Fruit fly (Drosophila melanogaster) whole organism, embryonic: Measurements from ENCODE around the gene CG12728.

Experiments used
- Atf-2 ChIP-seq: fragments of 200-800 bp; sonication (Bioruptor generic); optimal IDR thresholded peaks from 2 replicates; lab custom pipeline; 2016; ENCODE audit warnings: missing biosample characterization, missing genetic modification characterization
- B-H1 ChIP-seq: fragments of 200-800 bp; sonication (Bioruptor generic); IDR thresholded peaks from 3 replicates; pipeline ENCODE4 v1.3.6; 2022; ENCODE audit warnings: missing biosample characterization, missing genetic modification characterization
- Blimp-1 ChIP-seq: fragments of 200-800 bp; sonication (Bioruptor generic); optimal IDR thresholded peaks from 3 replicates; lab custom pipeline; 2018; ENCODE audit warnings: missing biosample characterization, missing genetic modification characterization, mild to moderate bottlenecking, moderate library complexity, missing genetic modification reagents
- CG1024 ChIP-seq: fragments of 200-800 bp; sonication (Bioruptor generic); IDR thresholded peaks from 2 replicates; pipeline ENCODE4 v1.3.6; 2022; ENCODE audit warnings: missing biosample characterization, missing genetic modification characterization
- CG10565 ChIP-seq: fragments of 200-800 bp; sonication (Bioruptor generic); optimal IDR thresholded peaks from 3 replicates; lab custom pipeline; 2016; ENCODE audit warnings: missing biosample characterization, mild to moderate bottlenecking, missing genetic modification characterization
- CG10654 ChIP-seq: fragments of 200-800 bp; sonication (Bioruptor generic); optimal IDR thresholded peaks from 2 replicates; lab custom pipeline; 2016; ENCODE audit warnings: missing biosample characterization, missing genetic modification characterization
- CG12299 ChIP-seq: fragments of 200-800 bp; sonication (Bioruptor generic); optimal IDR thresholded peaks from 2 replicates; lab custom pipeline; 2018; ENCODE audit warnings: missing biosample characterization, mild to moderate bottlenecking, missing genetic modification characterization
- CG1233 ChIP-seq: fragments of 200-800 bp; sonication (Bioruptor generic); optimal IDR thresholded peaks from 4 replicates; lab custom pipeline; 2018; ENCODE audit warnings: missing biosample characterization, mild to moderate bottlenecking, missing genetic modification characterization
- CG14860 ChIP-seq: fragments of 200-800 bp; sonication (Bioruptor generic); IDR thresholded peaks from 3 replicates; pipeline ENCODE4 v1.3.6; 2022; ENCODE audit warnings: missing biosample characterization, missing genetic modification characterization; ENCODE audit not compliant: partially characterized antibody
- CG15011 ChIP-seq: fragments of 200-800 bp; sonication (Bioruptor generic); optimal IDR thresholded peaks from 3 replicates; lab custom pipeline; 2018; ENCODE audit warnings: missing biosample characterization, mild to moderate bottlenecking, missing genetic modification characterization
- CG16863 ChIP-seq: fragments of 200-800 bp; sonication (Bioruptor generic); optimal IDR thresholded peaks from 3 replicates; lab custom pipeline; 2016; ENCODE audit warnings: missing biosample characterization, missing genetic modification characterization
- CG17186 ChIP-seq: fragments of 200-800 bp; sonication (Bioruptor generic); optimal IDR thresholded peaks from 3 replicates; lab custom pipeline; 2017; ENCODE audit warnings: missing biosample characterization, missing genetic modification reagents, missing genetic modification characterization
- CG17385 ChIP-seq: fragments of 200-800 bp; sonication (Bioruptor generic); optimal IDR thresholded peaks from 3 replicates; lab custom pipeline; 2018; ENCODE audit warnings: missing biosample characterization, mild to moderate bottlenecking, missing genetic modification characterization
- CG17612 ChIP-seq: fragments of 200-800 bp; sonication (Bioruptor generic); IDR thresholded peaks from 2 replicates; pipeline ENCODE4 v1.3.6; 2022; ENCODE audit warnings: missing biosample characterization, missing genetic modification characterization
- CG1792 ChIP-seq: fragments of 200-800 bp; sonication (Bioruptor generic); optimal IDR thresholded peaks from 2 replicates; lab custom pipeline; 2016; ENCODE audit warnings: missing biosample characterization, missing genetic modification characterization
- CG43689 ChIP-seq: fragments of 200-800 bp; sonication (Bioruptor generic); IDR thresholded peaks from 2 replicates; pipeline ENCODE4 v1.3.6; 2022; ENCODE audit warnings: missing biosample characterization, missing genetic modification characterization
- CG6854 ChIP-seq: fragments of 200-800 bp; sonication (Bioruptor generic); optimal IDR thresholded peaks from 3 replicates; lab custom pipeline; 2017; ENCODE audit warnings: missing biosample characterization, mild to moderate bottlenecking, missing genetic modification characterization
- CG7357 ChIP-seq: fragments of 200-800 bp; sonication (Bioruptor generic); IDR thresholded peaks from 3 replicates; pipeline ENCODE4 v1.3.6; 2022; ENCODE audit warnings: missing biosample characterization, missing genetic modification characterization
- CG8359 ChIP-seq: fragments of 200-800 bp; sonication (Bioruptor generic); optimal IDR thresholded peaks from 2 replicates; lab custom pipeline; 2017; ENCODE audit warnings: missing biosample characterization, mild to moderate bottlenecking, missing genetic modification characterization, borderline replicate concordance
- CHES-1-like ChIP-seq: fragments of 200-800 bp; sonication (Bioruptor generic); optimal IDR thresholded peaks from 2 replicates; lab custom pipeline; 2016; ENCODE audit warnings: missing biosample characterization, missing genetic modification characterization
- Dad ChIP-seq: fragments of 200-800 bp; sonication (Bioruptor generic); optimal IDR thresholded peaks from 3 replicates; lab custom pipeline; 2016; ENCODE audit warnings: missing biosample characterization, missing genetic modification characterization
- Deaf1 ChIP-seq: fragments of 200-800 bp; optimal IDR thresholded peaks from 3 replicates; lab custom pipeline; 2019; ENCODE audit warnings: missing biosample characterization, mild to moderate bottlenecking, missing genetic modification characterization, moderate library complexity
- Dek ChIP-seq: fragments of 200-800 bp; sonication (Bioruptor generic); optimal IDR thresholded peaks from 3 replicates; lab custom pipeline; 2019; ENCODE audit warnings: missing biosample characterization, mild to moderate bottlenecking, missing genetic modification characterization, moderate library complexity
- Ets97D ChIP-seq: fragments of 200-800 bp; sonication (Bioruptor generic); optimal IDR thresholded peaks from 3 replicates; lab custom pipeline; 2016; ENCODE audit warnings: missing biosample characterization, missing genetic modification characterization
- Hmr ChIP-seq: fragments of 200-800 bp; sonication (Bioruptor generic); optimal IDR thresholded peaks from 3 replicates; lab custom pipeline; 2017; ENCODE audit warnings: mild to moderate bottlenecking, missing biosample characterization, missing genetic modification reagents, missing genetic modification characterization
- Med ChIP-seq: fragments of 200-800 bp; sonication (Bioruptor generic); peaks from one replicate; lab custom pipeline; 2016; ENCODE audit warnings: missing biosample characterization, missing genetic modification characterization, mild to moderate bottlenecking, inconsistent platforms, moderate library complexity
- NC2β ChIP-seq: fragments of 200-800 bp; sonication (Bioruptor generic); optimal IDR thresholded peaks from 2 replicates; lab custom pipeline; 2016; ENCODE audit warnings: missing biosample characterization, missing genetic modification characterization
- Opbp ChIP-seq: fragments of 200-800 bp; sonication (Bioruptor generic); IDR thresholded peaks from 3 replicates; pipeline ENCODE4 v1.3.6; 2022; ENCODE audit warnings: missing biosample characterization, missing genetic modification characterization; ENCODE audit not compliant: partially characterized antibody
- Optix ChIP-seq: fragments of 200-800 bp; sonication (Bioruptor generic); IDR thresholded peaks from 3 replicates; pipeline ENCODE4 v1.3.6; 2022; ENCODE audit warnings: missing biosample characterization, missing genetic modification characterization
- Poxn ChIP-seq: fragments of 200-800 bp; sonication (Bioruptor generic); IDR thresholded peaks from 2 replicates; pipeline ENCODE4 v1.3.6; 2022; ENCODE audit warnings: missing biosample characterization, missing genetic modification characterization
- Rfx ChIP-seq: fragments of 200-800 bp; sonication (Bioruptor generic); IDR thresholded peaks from 2 replicates; pipeline ENCODE4 v1.3.6; 2022; ENCODE audit warnings: missing biosample characterization, missing genetic modification characterization
- dmrt11E ChIP-seq: fragments of 200-800 bp; sonication (Bioruptor generic); optimal IDR thresholded peaks from 3 replicates; lab custom pipeline; 2018; ENCODE audit warnings: missing biosample characterization, mild to moderate bottlenecking, missing genetic modification characterization, moderate library complexity
- insv ChIP-seq, 2 experiments: fragments of 200-800 bp; sonication (Bioruptor generic); optimal IDR thresholded peaks; 3 replicates each; lab custom pipeline; 2016 to 2018; ENCODE audit warnings: missing biosample characterization in 2 of 2, missing genetic modification characterization in 2 of 2
- jing ChIP-seq: fragments of 200-800 bp; sonication (Bioruptor generic); optimal IDR thresholded peaks from 2 replicates; lab custom pipeline; 2018; ENCODE audit warnings: missing biosample characterization, mild to moderate bottlenecking, missing genetic modification characterization
- kah ChIP-seq: fragments of 200-800 bp; sonication (Bioruptor generic); optimal IDR thresholded peaks from 2 replicates; lab custom pipeline; 2018; ENCODE audit warnings: missing biosample characterization, mild to moderate bottlenecking, missing genetic modification characterization
- ken ChIP-seq: fragments of 200-800 bp; sonication (Bioruptor generic); IDR thresholded peaks from 3 replicates; pipeline ENCODE4 v1.3.6; 2022; ENCODE audit warnings: missing biosample characterization, missing genetic modification characterization
- lbe ChIP-seq: fragments of 200-800 bp; sonication (Bioruptor generic); optimal IDR thresholded peaks from 2 replicates; lab custom pipeline; 2016; ENCODE audit warnings: missing biosample characterization, mild to moderate bottlenecking, missing genetic modification characterization
- lola ChIP-seq, 3 experiments: fragments of >200 bp in 2 of 3; fragments of 200-800 bp in 1 of 3; sonication (Bioruptor generic) in 1 of 3; optimal IDR thresholded peaks; 2 replicates each; lab custom pipeline; 2017 to 2019; ENCODE audit warnings: missing biosample characterization in 3 of 3, missing genetic modification characterization in 3 of 3, mild to moderate bottlenecking in 1 of 3, moderate library complexity in 1 of 3
- maf-S ChIP-seq: fragments of 200-800 bp; sonication (Bioruptor generic); optimal IDR thresholded peaks from 2 replicates; lab custom pipeline; 2016; ENCODE audit warnings: missing biosample characterization, missing genetic modification characterization
- mirr ChIP-seq: fragments of 200-800 bp; sonication (Bioruptor generic); optimal IDR thresholded peaks from 3 replicates; lab custom pipeline; 2018; ENCODE audit warnings: missing biosample characterization, mild to moderate bottlenecking, missing genetic modification characterization
- mld ChIP-seq: fragments of 200-800 bp; sonication (Bioruptor generic); IDR thresholded peaks from 3 replicates; pipeline ENCODE4 v1.3.6; 2022; ENCODE audit warnings: missing biosample characterization, missing genetic modification characterization; ENCODE audit not compliant: partially characterized antibody
- pfk ChIP-seq: fragments of 200-800 bp; sonication (Bioruptor generic); optimal IDR thresholded peaks from 2 replicates; lab custom pipeline; 2018; ENCODE audit warnings: missing biosample characterization, mild to moderate bottlenecking, missing genetic modification characterization, moderate library complexity
- sc ChIP-seq, 3 experiments: fragments of >200 bp in 2 of 3; fragments of 200-800 bp in 1 of 3; sonication (Bioruptor generic) in 1 of 3; optimal IDR thresholded peaks; 2 replicates in 2 of 3; 3 replicates in 1 of 3; lab custom pipeline; 2017; ENCODE audit warnings: mild to moderate bottlenecking in 1 of 3, missing biosample characterization in 1 of 3, missing genetic modification characterization in 1 of 3, missing genetic modification reagents in 1 of 3
- sd ChIP-seq: fragments of 200-800 bp; sonication (Bioruptor generic); optimal IDR thresholded peaks from 3 replicates; lab custom pipeline; 2018; ENCODE audit warnings: missing biosample characterization, mild to moderate bottlenecking, missing genetic modification characterization, moderate library complexity
- so ChIP-seq: fragments of 200-800 bp; sonication (Bioruptor generic); IDR thresholded peaks from 3 replicates; pipeline ENCODE4 v1.3.6; 2022; ENCODE audit warnings: missing biosample characterization, missing genetic modification characterization
- sqz ChIP-seq: fragments of 200-800 bp; sonication (Bioruptor generic); optimal IDR thresholded peaks from 3 replicates; lab custom pipeline; 2018; ENCODE audit warnings: missing biosample characterization, mild to moderate bottlenecking, missing genetic modification characterization
- tna ChIP-seq: fragments of 200-800 bp; sonication (Bioruptor generic); IDR thresholded peaks from 2 replicates; pipeline ENCODE4 v1.3.6; 2022; ENCODE audit warnings: missing biosample characterization, missing genetic modification characterization; ENCODE audit not compliant: partially characterized antibody
- unpg ChIP-seq: fragments of 200-800 bp; sonication (Bioruptor generic); optimal IDR thresholded peaks from 3 replicates; lab custom pipeline; 2018; ENCODE audit warnings: missing biosample characterization, mild to moderate bottlenecking, missing genetic modification characterization, moderate library complexity
- vfl ChIP-seq: fragments of 200-800 bp; sonication (Bioruptor generic); optimal IDR thresholded peaks from 2 replicates; lab custom pipeline; 2016; ENCODE audit warnings: missing biosample characterization, missing genetic modification characterization
- vnd ChIP-seq: fragments of 200-800 bp; sonication (Bioruptor generic); IDR thresholded peaks from 3 replicates; pipeline ENCODE4 v1.3.6; 2022; ENCODE audit warnings: missing biosample characterization, missing genetic modification characterization; ENCODE audit not compliant: partially characterized antibody

The CG12728 gene

DNA sequence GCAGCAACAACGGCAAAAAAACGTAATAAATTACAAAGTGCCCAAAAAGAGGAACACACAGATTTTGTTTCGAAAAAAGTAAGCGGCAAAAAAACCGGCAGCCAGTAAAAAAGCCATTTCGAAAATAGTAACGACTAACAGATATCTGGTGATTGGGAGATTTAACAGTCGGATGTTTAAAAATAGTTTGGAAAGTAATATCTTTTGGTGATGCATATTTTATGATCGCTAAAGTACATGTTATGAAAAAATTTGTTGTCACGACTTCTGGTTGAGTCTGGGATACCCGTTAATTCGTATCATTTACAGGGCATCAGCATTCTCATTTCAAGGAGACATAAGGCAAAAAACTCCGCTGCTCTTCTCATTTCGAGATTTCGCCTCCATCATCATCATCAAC lies 19.3 kb upstream of the CG12728 start (continued):
- TF ChIP-seq Ets97D = no peak
- TF ChIP-seq Deaf1 (tag; lab: Kevin White, UChicago) = no peak
- TF ChIP-seq insv (GFP tag; optimal IDR thresholded peaks at IDR 0.05; lab: Kevin White, UChicago) = no peak
- TF ChIP-seq jing (GFP tag; lab: Kevin White, UChicago) = no peak
- 0 out of 3 replicates have a peak, but pooled peaks have one; percentile 21 for TF ChIP-seq Optix
- no peak for TF ChIP-seq CG10654
- no peak for TF ChIP-seq CG12299 (tag; lab: Kevin White, UChicago)
- TF ChIP-seq vnd (GFP tag; lab: Robert Waterston, UW) = 0 out of 3 replicates have a peak, but pooled peaks have one; percentile 30
- no peak for TF ChIP-seq CG17612
- no peak for TF ChIP-seq maf-S
- no peak for TF ChIP-seq CG16863 (GFP tag; lab: Kevin White, UChicago)
- TF ChIP-seq Dek (tag; lab: Kevin White, UChicago) = no peak
- no peak for TF ChIP-seq Atf-2 (GFP tag; lab: Kevin White, UChicago)
- TF ChIP-seq vfl (GFP tag; lab: Kevin White, UChicago) = no peak
- TF ChIP-seq Poxn (GFP tag; lab: Robert Waterston, UW) = no peak
- TF ChIP-seq B-H1 (GFP tag; lab: Robert Waterston, UW) = no peak
- TF ChIP-seq Dad (GFP tag; lab: Kevin White, UChicago) = no peak
- TF ChIP-seq CG17385 (GFP tag; lab: Kevin White, UChicago) = no peak
- no peak for TF ChIP-seq Opbp
- no peak for TF ChIP-seq so (GFP tag; lab: Robert Waterston, UW)
- TF ChIP-seq dmrt11E (tag; lab: Kevin White, UChicago) = no peak
- TF ChIP-seq sqz (GFP tag; lab: Kevin White, UChicago) = no peak
- TF ChIP-seq CG8359 (GFP tag; lab: Kevin White, UChicago) = no peak
- peak; percentile 32 for TF ChIP-seq lbe (GFP tag; lab: Kevin White, UChicago)
- TF ChIP-seq tna (GFP tag; lab: Robert Waterston, UW) = no peak
- TF ChIP-seq CG17186 (GFP tag; lab: Kevin White, UChicago) = no peak
- no peak for TF ChIP-seq CG1233 (GFP tag; lab: Kevin White, UChicago)
- no peak for TF ChIP-seq pfk (GFP tag; lab: Kevin White, UChicago)
- no peak for TF ChIP-seq kah (GFP tag; lab: Kevin White, UChicago)
- no peak for TF ChIP-seq CG10565 (GFP tag; lab: Kevin White, UChicago)
- TF ChIP-seq unpg (GFP tag; lab: Kevin White, UChicago) = peak; percentile 35
- no peak for TF ChIP-seq lola (GFP tag; optimal IDR thresholded peaks at IDR 0.05; lab: Kevin White, UChicago)
- no peak for TF ChIP-seq ken (GFP tag; lab: Robert Waterston, UW)
- no peak for TF ChIP-seq CHES-1-like (GFP tag; lab: Kevin White, UChicago)
- TF ChIP-seq sd = no peak
- no peak for TF ChIP-seq CG15011 (GFP tag; lab: Kevin White, UChicago)
- 0 out of 3 replicates have a peak, but pooled peaks have one; percentile 11 for TF ChIP-seq mld (GFP tag; lab: Robert Waterston, UW)
- TF ChIP-seq mirr (GFP tag; lab: Kevin White, UChicago) = no peak
- no peak for TF ChIP-seq CG43689 (GFP tag; lab: Robert Waterston, UW)
- no peak for TF ChIP-seq NC2β (GFP tag; lab: Kevin White, UChicago)
- no peak for TF ChIP-seq CG1024 (GFP tag; lab: Robert Waterston, UW)
- TF ChIP-seq Hmr (GFP tag; lab: Kevin White, UChicago) = peak; percentile 17
- no peak for TF ChIP-seq Rfx (GFP tag; lab: Robert Waterston, UW)
- no peak for TF ChIP-seq CG6854 (GFP tag; lab: Kevin White, UChicago)
- no peak for TF ChIP-seq CG1792 (GFP tag; lab: Kevin White, UChicago)
- no peak for TF ChIP-seq CG14860 (GFP tag; lab: Robert Waterston, UW)
- no peak for TF ChIP-seq Blimp-1 (GFP tag; lab: Kevin White, UChicago)
- TF ChIP-seq CG7357 (GFP tag; lab: Robert Waterston, UW) = no peak
- TF ChIP-seq Med (GFP tag; lab: Kevin White, UChicago) = peak; percentile 83
- no peak for TF ChIP-seq sc (optimal IDR thresholded peaks at IDR 0.05; lab: Kevin White, UChicago)
- TF ChIP-seq sc (GFP tag; optimal IDR thresholded peaks at IDR 0.05; lab: Kevin White, UChicago) = no peak
